Worm (Caenorhabditis elegans) whole organism, midembryonic: ENCODE measurements around the gene F46H5.11.

Source experiments
- T22C8.4 ChIP-seq: fragments of 200-800 bp; sonication (Bioruptor generic); IDR thresholded peaks from 2 replicates; pipeline ENCODE4 v1.3.6; 2022; ENCODE audit warnings: missing genetic modification characterization, missing compliant biosample characterization
- cog-1 ChIP-seq: sonication (generic microtip); optimal IDR thresholded peaks from 2 replicates; lab custom pipeline; 2016; ENCODE audit warnings: missing genetic modification characterization, missing compliant biosample characterization
- flt-1 ChIP-seq: fragments of 200-800 bp; sonication (Bioruptor generic); IDR thresholded peaks from 2 replicates; pipeline ENCODE4 v1.3.6; 2022; ENCODE audit warnings: missing genetic modification characterization, missing compliant biosample characterization
- klf-2 ChIP-seq: fragments of 200-800 bp; sonication (Bioruptor generic); conservative IDR thresholded peaks from 2 replicates; pipeline ENCODE4 v1.3.6; 2022; ENCODE audit warnings: missing genetic modification reagents, missing genetic modification characterization, missing compliant biosample characterization
- med-1 ChIP-seq: sonication (generic microtip); optimal IDR thresholded peaks from 2 replicates; lab custom pipeline; 2017; ENCODE audit warnings: missing genetic modification characterization, mild to moderate bottlenecking, missing compliant biosample characterization, antibody characterized with exemption, missing genetic modification reagents; ENCODE audit not compliant: insufficient read depth
- ref-1 ChIP-seq: fragments of 200-800 bp; sonication (Bioruptor generic); conservative IDR thresholded peaks from 2 replicates; pipeline ENCODE4 v1.3.6; 2022; ENCODE audit warnings: missing genetic modification reagents, missing genetic modification characterization, missing compliant biosample characterization
- tab-1 ChIP-seq: fragments of 200-800 bp; sonication (Bioruptor generic); IDR thresholded peaks from 2 replicates; pipeline ENCODE4 v1.3.6; 2022; ENCODE audit warnings: missing genetic modification characterization, missing compliant biosample characterization
- ztf-23 ChIP-seq: fragments of 200-800 bp; sonication (Bioruptor generic); IDR thresholded peaks from 2 replicates; pipeline ENCODE4 v1.3.6; 2022; ENCODE audit warnings: missing genetic modification reagents, missing genetic modification characterization, missing compliant biosample characterization
- ztf-29 ChIP-seq: fragments of 200-800 bp; sonication (Bioruptor generic); IDR thresholded peaks from 2 replicates; pipeline ENCODE4 v1.3.6; 2022; ENCODE audit warnings: missing genetic modification reagents, missing genetic modification characterization, missing compliant biosample characterization

Gene F46H5.11

DNA sequence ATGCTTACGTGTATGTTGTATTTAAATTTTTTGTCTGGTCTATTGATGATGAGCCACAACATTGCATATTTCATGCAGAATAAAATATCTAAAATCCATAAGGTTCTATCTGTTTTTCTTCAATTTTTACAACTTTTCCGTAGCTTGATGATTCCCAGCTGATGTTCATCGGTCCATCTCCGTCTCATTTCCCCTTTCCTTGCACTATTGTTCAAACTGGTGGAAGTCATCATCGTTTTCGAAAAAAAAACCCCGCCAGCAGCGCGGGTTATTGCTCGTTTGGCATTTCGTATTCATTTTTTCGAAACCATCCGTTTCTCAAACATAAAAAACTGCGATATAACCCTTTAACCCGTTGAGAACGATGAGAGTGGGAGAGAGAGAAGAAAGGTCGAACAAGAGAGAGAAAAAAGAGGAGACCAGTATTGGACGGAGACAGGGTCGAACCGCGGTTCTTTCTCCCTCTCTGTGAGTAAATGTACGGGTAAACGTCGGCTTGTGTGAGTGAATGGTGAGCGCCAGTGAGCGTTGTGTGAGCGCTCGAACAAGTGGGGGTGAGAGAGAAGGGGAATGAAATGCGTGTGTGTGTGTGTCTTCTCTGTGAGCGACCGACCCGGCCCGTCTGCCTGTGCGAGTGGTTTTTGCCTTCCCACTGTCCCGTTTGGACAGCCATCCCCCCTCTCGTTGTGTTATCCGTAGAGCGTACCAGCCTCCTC is 7.1 kb downstream of the F46H5.11 start:
- TF ChIP-seq T22C8.4 (GFP tag; lab: Robert Waterston, UW) = no peak
- no peak for TF ChIP-seq med-1 (GFP tag; lab: Kevin White, UChicago)
- TF ChIP-seq cog-1 (tag; lab: Kevin White, UChicago) = peak; percentile 75
- peak; percentile 67; the same call in 1 of the 2 replicates for TF ChIP-seq flt-1
- peak; percentile 58; the same call in 1 of the 2 replicates for TF ChIP-seq ztf-23 (GFP tag; lab: Robert Waterston, UW)
- no peak for TF ChIP-seq ref-1 (GFP tag; lab: Robert Waterston, UW)
- peak; percentile 78; the same call in 1 of the 2 replicates for TF ChIP-seq ztf-29 (GFP tag; lab: Robert Waterston, UW)
- no peak for TF ChIP-seq tab-1 (GFP tag; lab: Robert Waterston, UW)

DNA sequence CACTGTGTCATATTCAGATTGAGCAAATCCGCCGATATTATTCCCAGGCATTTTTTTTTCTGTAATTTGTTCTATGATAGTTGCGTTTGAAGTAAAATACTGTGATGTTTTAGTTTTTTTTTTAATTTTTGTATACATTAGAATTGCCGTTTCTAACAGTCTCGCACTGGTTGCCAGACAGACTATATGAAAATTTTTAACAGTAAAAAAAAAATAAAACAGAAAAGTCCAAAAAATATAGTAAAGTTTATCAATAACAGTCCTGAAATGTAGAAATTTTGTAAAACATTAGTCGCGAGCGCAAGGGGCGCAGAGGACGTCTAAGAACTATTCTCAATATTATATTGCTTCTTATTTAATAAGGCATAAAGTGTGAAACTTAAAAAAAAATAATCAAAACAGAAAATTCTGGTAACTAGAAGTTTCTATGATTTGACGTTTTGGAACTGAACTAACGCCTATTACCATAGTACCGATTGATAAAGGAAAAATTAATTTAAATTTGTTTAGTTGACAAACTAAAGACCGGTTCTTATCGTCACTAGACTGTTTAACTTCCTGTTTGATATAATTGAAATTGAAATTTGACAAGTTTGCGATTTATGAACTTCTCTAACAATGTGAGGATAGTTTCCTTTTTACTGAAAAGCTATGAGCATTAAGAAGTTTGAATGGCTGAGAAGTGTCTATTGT is 11.4 kb downstream of the F46H5.11 start, which contains the start of gene lact-1:
lact-1 (minus strand) TSS at position 51 of the 693 bp plus-strand sequence.
- no peak for TF ChIP-seq klf-2 (GFP tag; lab: Robert Waterston, UW)
- no peak for TF ChIP-seq med-1 (GFP tag; lab: Kevin White, UChicago)
- no peak for TF ChIP-seq ztf-23 (GFP tag; lab: Robert Waterston, UW)
- TF ChIP-seq tab-1 (GFP tag; lab: Robert Waterston, UW) = no peak
- TF ChIP-seq ref-1 (GFP tag; lab: Robert Waterston, UW) = no peak
- no peak for TF ChIP-seq cog-1 (tag; lab: Kevin White, UChicago)
- no peak for TF ChIP-seq flt-1
- TF ChIP-seq T22C8.4 (GFP tag; lab: Robert Waterston, UW) = no peak
- no peak for TF ChIP-seq ztf-29 (GFP tag; lab: Robert Waterston, UW)

DNA sequence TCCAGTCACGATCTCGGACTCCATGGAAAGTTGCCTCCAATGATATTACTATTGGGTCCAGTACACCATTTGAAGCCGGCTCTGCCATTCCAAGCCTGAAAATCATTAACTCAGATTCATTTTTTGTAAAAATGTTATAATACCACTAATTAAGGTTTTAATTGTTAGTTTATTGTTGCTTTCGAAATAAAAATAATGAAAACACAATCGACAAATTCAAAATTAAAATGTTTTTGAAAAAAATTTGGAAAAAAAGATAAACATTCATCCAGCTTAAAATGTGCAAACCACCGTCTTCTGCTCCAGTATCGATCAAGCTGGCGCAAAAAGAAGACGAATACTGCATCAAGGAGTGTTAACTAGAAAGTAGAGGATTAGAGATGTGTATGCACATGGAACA is 15.0 kb downstream of the F46H5.11 start, which contains the start of gene F46H5.5:
F46H5.5 (minus strand) TSS at position 101 of the 400 bp plus-strand sequence.
- TF ChIP-seq ztf-29 (GFP tag; lab: Robert Waterston, UW) (no peak), flt-1 (no peak), T22C8.4 (GFP tag; lab: Robert Waterston, UW) (no peak), ztf-23 (GFP tag; lab: Robert Waterston, UW) (no peak)

DNA sequence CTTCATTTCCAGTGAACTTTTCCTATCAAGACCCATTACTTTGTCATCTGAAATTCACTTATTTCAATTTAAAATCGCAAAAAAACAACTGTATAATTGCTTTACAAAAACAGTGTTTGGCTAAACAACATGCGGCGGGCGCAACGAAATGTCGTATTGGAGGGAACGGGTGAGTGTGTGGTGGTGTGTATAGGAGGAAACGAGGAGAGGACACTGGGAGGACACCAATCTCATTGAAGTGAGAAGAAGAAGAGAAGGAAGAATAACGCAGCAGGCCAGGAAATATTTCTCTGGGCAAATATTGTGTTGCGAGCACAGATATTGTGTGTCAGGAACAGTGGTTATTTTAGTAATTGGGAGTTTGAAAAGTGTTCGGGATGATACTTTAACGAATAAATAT is 17.3 kb downstream of the F46H5.11 start, which contains the start of gene F46H5.4:
F46H5.4 (minus strand) TSS at position 53 of the 400 bp plus-strand sequence.
- TF ChIP-seq klf-2 (GFP tag; lab: Robert Waterston, UW) (no peak), cog-1 (tag; lab: Kevin White, UChicago) (peak; percentile 18), ztf-29 (GFP tag; lab: Robert Waterston, UW) (no peak)

DNA sequence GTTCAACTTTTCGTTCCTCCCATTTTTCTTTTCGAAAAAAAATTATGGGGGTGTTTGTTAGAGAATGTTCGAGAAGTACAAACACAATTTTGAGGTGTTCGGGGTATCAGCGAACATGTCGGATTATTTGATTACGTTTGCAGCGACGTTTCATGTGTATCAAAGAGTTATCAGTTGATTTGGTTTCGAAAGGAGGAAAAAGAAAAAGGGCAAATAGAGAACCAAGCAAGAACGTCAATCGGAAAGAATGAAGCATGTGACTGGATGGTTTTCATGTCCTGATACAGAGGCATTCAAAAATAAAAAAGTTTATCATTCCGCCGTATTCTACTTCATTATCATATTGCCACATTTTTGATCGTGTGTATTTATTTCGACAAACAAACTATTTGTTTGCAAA is 27.1 kb downstream of the F46H5.11 start:
- no peak for TF ChIP-seq flt-1
- no peak for TF ChIP-seq med-1 (GFP tag; lab: Kevin White, UChicago)
- TF ChIP-seq ztf-29 (GFP tag; lab: Robert Waterston, UW) = no peak
- no peak for TF ChIP-seq cog-1 (tag; lab: Kevin White, UChicago)
- no peak for TF ChIP-seq ref-1 (GFP tag; lab: Robert Waterston, UW)
- TF ChIP-seq tab-1 (GFP tag; lab: Robert Waterston, UW) = no peak
- TF ChIP-seq T22C8.4 (GFP tag; lab: Robert Waterston, UW) = no peak
- TF ChIP-seq ztf-23 (GFP tag; lab: Robert Waterston, UW) = no peak
- no peak for TF ChIP-seq klf-2 (GFP tag; lab: Robert Waterston, UW)

DNA sequence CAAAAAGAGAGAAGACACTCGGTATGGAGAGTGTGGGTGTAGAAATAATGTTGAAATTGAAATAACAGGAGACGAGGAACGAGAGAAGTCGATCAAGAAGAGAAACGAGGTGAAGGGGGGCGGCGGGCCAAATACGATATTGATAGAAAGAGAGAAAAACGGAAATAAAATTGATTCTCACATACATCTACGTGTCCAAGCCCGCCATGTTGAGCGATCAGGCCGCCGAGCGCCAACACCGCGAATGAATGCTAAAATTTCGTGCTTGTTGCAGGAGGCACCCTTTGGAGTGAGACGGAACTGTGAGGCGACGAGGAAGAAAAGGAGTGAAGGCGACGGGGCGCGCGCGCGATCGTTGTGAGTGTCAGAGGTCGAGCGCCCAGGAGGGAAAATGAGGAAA is 29.0 kb downstream of the F46H5.11 start, which contains the start of gene F46H5.7:
F46H5.7 (minus strand) TSS at position 106 of the 400 bp plus-strand sequence.
- TF ChIP-seq flt-1 (no peak), tab-1 (GFP tag; lab: Robert Waterston, UW) (no peak), T22C8.4 (GFP tag; lab: Robert Waterston, UW) (no peak), med-1 (GFP tag; lab: Kevin White, UChicago) (no peak), ztf-29 (GFP tag; lab: Robert Waterston, UW) (no peak), cog-1 (tag; lab: Kevin White, UChicago) (no peak), ztf-23 (GFP tag; lab: Robert Waterston, UW) (no peak), ref-1 (GFP tag; lab: Robert Waterston, UW) (no peak), klf-2 (GFP tag; lab: Robert Waterston, UW) (no peak)

DNA sequence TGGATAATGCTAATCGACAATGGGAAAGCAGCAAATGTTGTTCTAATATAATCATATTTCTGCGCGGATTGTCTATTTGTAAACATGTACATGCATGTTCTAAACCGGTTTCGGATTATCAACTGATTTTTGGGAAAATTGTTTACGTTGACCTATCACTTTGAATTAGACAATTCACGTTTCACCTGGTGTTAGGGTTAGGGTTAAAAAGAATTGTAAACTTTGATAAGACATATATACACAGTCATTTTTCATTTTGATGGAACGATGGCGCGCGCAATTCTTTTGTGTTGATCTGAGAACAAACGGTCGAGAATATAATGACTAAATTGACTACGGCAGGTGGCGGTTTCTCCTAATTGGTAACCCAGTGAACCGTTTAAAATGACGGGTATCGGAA is 29.7 kb downstream of the F46H5.11 start:
- TF ChIP-seq tab-1 (GFP tag; lab: Robert Waterston, UW) = no peak

DNA sequence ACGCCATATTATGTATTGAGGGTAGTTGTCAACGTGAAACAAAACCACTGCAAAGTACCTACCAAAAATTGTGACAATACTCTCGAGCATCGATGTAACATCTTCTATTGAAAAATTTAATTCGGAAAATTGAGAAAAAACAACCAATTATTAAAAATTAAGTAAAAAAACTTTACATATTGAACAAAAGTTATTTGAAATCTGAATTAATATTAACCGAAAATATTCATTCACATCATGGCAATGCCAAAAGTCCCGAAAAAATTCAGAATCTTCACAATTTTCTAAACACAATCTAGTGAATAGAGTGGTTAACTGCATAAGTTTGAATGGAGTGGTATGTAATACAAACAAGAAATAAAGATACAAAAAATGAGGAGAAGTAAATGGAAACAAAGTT is 33.3 kb downstream of the F46H5.11 start, which contains the start of gene F46H5.3:
F46H5.3 (minus strand) TSS at position 101 of the 400 bp plus-strand sequence.
- no peak for TF ChIP-seq ztf-29 (GFP tag; lab: Robert Waterston, UW)
- TF ChIP-seq ref-1 (GFP tag; lab: Robert Waterston, UW) = no peak
- TF ChIP-seq tab-1 (GFP tag; lab: Robert Waterston, UW) = no peak
- no peak for TF ChIP-seq flt-1
- TF ChIP-seq klf-2 (GFP tag; lab: Robert Waterston, UW) = no peak
- no peak for TF ChIP-seq ztf-23 (GFP tag; lab: Robert Waterston, UW)
- TF ChIP-seq cog-1 (tag; lab: Kevin White, UChicago) = no peak

DNA sequence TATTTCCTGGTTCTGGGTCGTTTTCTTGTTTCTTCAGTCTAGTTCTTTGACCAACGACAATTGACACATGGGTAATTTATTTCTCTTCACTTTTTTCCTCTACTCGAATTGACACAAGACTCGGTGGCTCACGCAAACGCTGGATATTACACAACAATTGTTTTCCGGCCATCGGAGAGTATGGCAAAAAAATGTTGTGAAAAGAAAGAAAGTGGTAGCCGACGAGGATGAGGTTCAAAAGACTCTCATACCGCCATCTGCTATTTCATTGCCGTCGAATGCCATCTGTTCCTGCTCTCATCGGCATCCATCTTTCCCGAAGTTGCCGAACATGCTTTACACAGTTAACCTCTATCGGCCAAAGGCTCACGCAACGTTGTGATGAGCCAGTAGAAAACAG is 35.2 kb downstream of the F46H5.11 start:
- TF ChIP-seq ztf-29 (GFP tag; lab: Robert Waterston, UW) (no peak), ztf-23 (GFP tag; lab: Robert Waterston, UW) (no peak), ref-1 (GFP tag; lab: Robert Waterston, UW) (no peak), klf-2 (GFP tag; lab: Robert Waterston, UW) (no peak), T22C8.4 (GFP tag; lab: Robert Waterston, UW) (no peak), med-1 (GFP tag; lab: Kevin White, UChicago) (no peak), flt-1 (no peak), tab-1 (GFP tag; lab: Robert Waterston, UW) (no peak), cog-1 (tag; lab: Kevin White, UChicago) (no peak)
